In the genomic region with DNA sequence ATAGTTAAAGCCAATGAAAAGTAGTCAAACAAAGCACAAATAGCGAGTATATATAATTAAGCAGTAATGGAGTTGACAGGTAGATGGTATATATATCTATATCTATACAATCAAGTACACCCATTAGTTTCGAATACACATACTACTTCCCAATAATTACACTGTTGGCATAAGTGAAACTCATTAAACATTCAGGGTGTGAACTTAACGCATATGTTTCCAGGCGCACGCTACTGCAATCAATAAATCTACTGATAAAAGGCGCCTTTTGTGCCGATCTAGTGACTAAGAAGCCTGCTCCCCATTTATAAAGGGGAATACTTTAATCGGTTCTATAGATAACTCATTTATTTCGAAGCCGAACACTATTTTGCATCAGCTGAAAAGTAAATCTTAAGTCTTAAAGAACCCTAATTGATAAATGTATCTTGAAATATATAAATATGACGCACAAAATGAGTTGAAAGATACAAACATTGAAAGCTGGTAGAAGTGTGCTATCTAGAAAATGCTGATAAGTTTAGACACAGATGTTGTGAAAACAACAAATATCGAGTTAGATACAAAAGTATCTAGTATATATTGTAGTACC, we compare ENCODE assay signal across 4 fruit fly cellular contexts.
TF ChIP-seq lines count a peak whose summit lies in the region.

No protein-coding gene starts in this region.

- no peak for TF ChIP-seq CTCF in whole organism, embryonic (GFP tag; optimal IDR thresholded peaks at IDR 0.05; lab: Kevin White, UChicago)

TF ChIP-seq in whole organism, adult, 20 proteins besides CTCF, POLR2A, EP300 and RAD21:
- TF ChIP-seq kay (GFP tag; lab: Kevin White, UChicago; ENCODE audit: borderline replicate concordance), result peak; percentile 92
- TF ChIP-seq toe (GFP tag; optimal IDR thresholded peaks at IDR 0.05; lab: Kevin White, UChicago), result no peak
- TF ChIP-seq tj (GFP tag; optimal IDR thresholded peaks at IDR 0.05; lab: Kevin White, UChicago), result no peak
- TF ChIP-seq CG5204 (GFP tag; optimal IDR thresholded peaks at IDR 0.05; lab: Kevin White, UChicago), result no peak
- no peak for TF ChIP-seq Clk (GFP tag; optimal IDR thresholded peaks at IDR 0.05; lab: Kevin White, UChicago)
TF ChIP-seq in whole organism, adult: peak in this region for 1.

TF ChIP-seq in whole organism, embryonic, 481 proteins besides CTCF, POLR2A, EP300 and RAD21:
- TF ChIP-seq Pdp1 (GFP tag; optimal IDR thresholded peaks at IDR 0.05; lab: Kevin White, UChicago) (peak in 1 of 2 experiments; percentile 36), Six4 (GFP tag; optimal IDR thresholded peaks at IDR 0.05; lab: Kevin White, UChicago) (no peak), zen2 (GFP tag; IDR thresholded peaks at IDR 0.05; lab: Robert Waterston, UW; ENCODE audit: partially characterized antibody) (no peak), pzg (GFP tag; optimal IDR thresholded peaks at IDR 0.05; lab: Kevin White, UChicago) (no peak), exex (tag; optimal IDR thresholded peaks at IDR 0.05; lab: Kevin White, UChicago) (peak; percentile 89), grn (GFP tag; optimal IDR thresholded peaks at IDR 0.05; lab: Kevin White, UChicago) (peak; percentile 9), ranshi (GFP tag; IDR thresholded peaks at IDR 0.05; lab: Robert Waterston, UW) (peak; percentile 18; the same call in 1 of the 2 replicates), sr (GFP tag; IDR thresholded peaks at IDR 0.05; lab: Robert Waterston, UW) (no peak), Med (GFP tag; lab: Kevin White, UChicago) (peak; percentile 35), CG8388 (GFP tag; optimal IDR thresholded peaks at IDR 0.05; lab: Kevin White, UChicago) (no peak), ro (GFP tag; IDR thresholded peaks at IDR 0.05; lab: Robert Waterston, UW) (no peak), Hand (GFP tag; optimal IDR thresholded peaks at IDR 0.05; lab: Kevin White, UChicago) (peak; percentile 31), bbx (GFP tag; IDR thresholded peaks at IDR 0.05; lab: Robert Waterston, UW; ENCODE audit: partially characterized antibody) (no peak), gsb-n (tag; optimal IDR thresholded peaks at IDR 0.05; lab: Kevin White, UChicago) (no peak), al (GFP tag; IDR thresholded peaks at IDR 0.05; lab: Robert Waterston, UW) (no peak), Fer1 (GFP tag; optimal IDR thresholded peaks at IDR 0.05; lab: Kevin White, UChicago) (peak; percentile 2), CG31388 (GFP tag; optimal IDR thresholded peaks at IDR 0.05; lab: Kevin White, UChicago) (no peak), stc (GFP tag; IDR thresholded peaks at IDR 0.05; lab: Robert Waterston, UW) (no peak), D (optimal IDR thresholded peaks at IDR 0.05; lab: Kevin White, UChicago) (no peak), D (GFP tag; optimal IDR thresholded peaks at IDR 0.05; lab: Kevin White, UChicago) (no peak), CG10543 (GFP tag; optimal IDR thresholded peaks at IDR 0.05; lab: Kevin White, UChicago) (peak; percentile 7), Deaf1 (tag; optimal IDR thresholded peaks at IDR 0.05; lab: Kevin White, UChicago) (no peak)

TF ChIP-seq in whole organism, prepupa, 60 proteins besides CTCF, POLR2A, EP300 and RAD21:
- peak; percentile 64 for TF ChIP-seq svp (GFP tag; lab: Kevin White, UChicago)
- no peak for TF ChIP-seq fkh (GFP tag; optimal IDR thresholded peaks at IDR 0.05; lab: Kevin White, UChicago)

TF ChIP-seq in whole organism, wandering third instar larva, 38 proteins besides CTCF, POLR2A, EP300 and RAD21:
- TF ChIP-seq Myc (optimal IDR thresholded peaks at IDR 0.05; lab: Kevin White, UChicago) (no peak), Rel (GFP tag; optimal IDR thresholded peaks at IDR 0.05; lab: Kevin White, UChicago) (no peak), Rel (tag; optimal IDR thresholded peaks at IDR 0.05; lab: Kevin White, UChicago) (peak; percentile 23)
TF ChIP-seq in whole organism, wandering third instar larva: peak in this region for 1.
